Worm (Caenorhabditis elegans) whole organism, L1 larva: ENCODE data around the gene Y48B6A.13.
A peak's percentile ranks its signal among the peaks of the same experiment; 100 is the strongest.

Experiments used
- F16B12.6 ChIP-seq: fragments of 150-350 bp; optimal IDR thresholded peaks from 2 replicates; lab custom pipeline; 2014; ENCODE audit warnings: missing biosample characterization, missing genetic modification characterization
- Y116A8C.19 ChIP-seq: sonication (generic microtip); optimal IDR thresholded peaks from 2 replicates; lab custom pipeline; 2016; ENCODE audit warnings: missing compliant biosample characterization, missing genetic modification characterization, borderline replicate concordance
- aha-1 ChIP-seq: fragments of 150-350 bp; optimal IDR thresholded peaks from 2 replicates; lab custom pipeline; 2014; ENCODE audit warnings: missing biosample characterization, missing genetic modification characterization
- ama-1 ChIP-seq: fragments of 150-350 bp; optimal IDR thresholded peaks from 2 replicates; lab custom pipeline; 2014
- blmp-1 ChIP-seq: fragments of 150-350 bp; optimal IDR thresholded peaks from 2 replicates; lab custom pipeline; 2014; ENCODE audit warnings: missing biosample characterization, missing genetic modification characterization
- ceh-63 ChIP-seq: fragments of 200-800 bp; sonication (Bioruptor generic); optimal IDR thresholded peaks from 2 replicates; lab custom pipeline; 2018; ENCODE audit warnings: mild to moderate bottlenecking, missing genetic modification characterization, missing compliant biosample characterization
- ceh-8 ChIP-seq: fragments of 200-800 bp; sonication (Bioruptor generic); optimal IDR thresholded peaks from 2 replicates; lab custom pipeline; 2018; ENCODE audit warnings: mild to moderate bottlenecking, missing genetic modification characterization, moderate library complexity, missing compliant biosample characterization
- ceh-82 ChIP-seq, 3 experiments: fragments of 150-350 bp in 1 of 3; sonication (generic microtip) in 2 of 3; optimal IDR thresholded peaks; 2 replicates each; lab custom pipeline; 2014 to 2017; ENCODE audit warnings: missing biosample characterization in 3 of 3, missing genetic modification characterization in 3 of 3
- dpl-1 ChIP-seq, 3 experiments: fragments of 150-350 bp in 2 of 3; sonication (generic microtip) in 1 of 3; optimal IDR thresholded peaks; 2 replicates each; lab custom pipeline; 2014 to 2017; ENCODE audit warnings: missing biosample characterization in 3 of 3, missing genetic modification characterization in 3 of 3, missing genetic modification reagents in 3 of 3
- efl-3 ChIP-seq: fragments of 200-800 bp; sonication (Bioruptor generic); optimal IDR thresholded peaks from 2 replicates; lab custom pipeline; 2018; ENCODE audit warnings: mild to moderate bottlenecking, missing genetic modification characterization, missing compliant biosample characterization
- egl-13 ChIP-seq: sonication (generic microtip); optimal IDR thresholded peaks from 2 replicates; lab custom pipeline; 2016; ENCODE audit warnings: missing genotype, missing genetic modification reagents, missing genetic modification characterization, missing compliant biosample characterization
- egl-27 ChIP-seq, 2 experiments: fragments of 150-350 bp in 1 of 2; sonication (generic microtip); optimal IDR thresholded peaks; 3 replicates each; lab custom pipeline; 2017 to 2018; ENCODE audit warnings: missing biosample characterization in 2 of 2, missing genetic modification characterization in 2 of 2, missing genetic modification reagents in 2 of 2
- ets-5 ChIP-seq: fragments of 200-800 bp; sonication (Bioruptor generic); IDR thresholded peaks from 2 replicates; pipeline ENCODE4 v1.3.6; 2022; ENCODE audit warnings: missing genetic modification characterization, missing compliant biosample characterization
- fkh-10 ChIP-seq: sonication (generic microtip); optimal IDR thresholded peaks from 2 replicates; lab custom pipeline; 2017; ENCODE audit warnings: missing biosample characterization, missing genetic modification reagents, missing genetic modification characterization
- fkh-8 ChIP-seq: sonication (generic microtip); optimal IDR thresholded peaks from 2 replicates; lab custom pipeline; 2016; ENCODE audit warnings: mild to moderate bottlenecking, missing genetic modification characterization, missing compliant biosample characterization
- hlh-17 ChIP-seq: fragments of 200-800 bp; sonication (Bioruptor generic); optimal IDR thresholded peaks from 2 replicates; lab custom pipeline; 2018; ENCODE audit warnings: missing genetic modification characterization, mild to moderate bottlenecking, missing compliant biosample characterization, moderate library complexity, borderline replicate concordance
- hpl-2 ChIP-seq: fragments of 150-350 bp; optimal IDR thresholded peaks from 2 replicates; lab custom pipeline; 2014; ENCODE audit warnings: missing biosample characterization, missing genetic modification reagents, missing genetic modification characterization
- irx-1 ChIP-seq: sonication (generic microtip); optimal IDR thresholded peaks from 2 replicates; lab custom pipeline; 2016; ENCODE audit warnings: missing genetic modification characterization, missing compliant biosample characterization
- isw-1 ChIP-seq: fragments of 200-800 bp; sonication (Bioruptor generic); IDR thresholded peaks from 2 replicates; pipeline ENCODE4 v1.3.6; 2022; ENCODE audit warnings: missing genetic modification characterization, missing compliant biosample characterization
- jun-1 ChIP-seq: fragments of 150-350 bp; optimal IDR thresholded peaks from 2 replicates; lab custom pipeline; 2014; ENCODE audit warnings: missing biosample characterization, missing genetic modification reagents, missing genetic modification characterization
- lin-13 ChIP-seq: fragments of 150-350 bp; optimal IDR thresholded peaks from 2 replicates; lab custom pipeline; 2014; ENCODE audit warnings: missing biosample characterization, missing genetic modification reagents, missing genetic modification characterization
- lin-14 ChIP-seq: fragments of 200-800 bp; sonication (Bioruptor generic); optimal IDR thresholded peaks from 2 replicates; lab custom pipeline; 2018; ENCODE audit warnings: mild to moderate bottlenecking, missing genetic modification characterization, moderate library complexity, missing compliant biosample characterization
- lin-35 ChIP-seq, 2 experiments: fragments of 150-350 bp; optimal IDR thresholded peaks; 2 replicates each; lab custom pipeline; 2014; ENCODE audit warnings: missing biosample characterization in 2 of 2, missing genetic modification characterization in 2 of 2, missing genetic modification reagents in 2 of 2
- lin-39 ChIP-seq: fragments of 150-350 bp; optimal IDR thresholded peaks from 2 replicates; lab custom pipeline; 2014; ENCODE audit warnings: missing biosample characterization, missing genetic modification reagents, missing genetic modification characterization
- lir-3 ChIP-seq: sonication (generic microtip); optimal IDR thresholded peaks from 2 replicates; lab custom pipeline; 2016; ENCODE audit warnings: mild to moderate bottlenecking, missing genetic modification characterization, moderate library complexity, missing compliant biosample characterization; ENCODE audit not compliant: poor library complexity
- lsy-2 ChIP-seq, 2 experiments: fragments of 150-350 bp; optimal IDR thresholded peaks; 2 replicates each; lab custom pipeline; 2014; ENCODE audit warnings: missing biosample characterization in 2 of 2, missing genetic modification characterization in 2 of 2
- mab-9 ChIP-seq: fragments of 200-800 bp; sonication (Bioruptor generic); IDR thresholded peaks from 2 replicates; pipeline ENCODE4 v1.3.6; 2022; ENCODE audit warnings: missing genetic modification reagents, missing genetic modification characterization, missing compliant biosample characterization
- nhr-11 ChIP-seq: fragments of 150-350 bp; optimal IDR thresholded peaks from 2 replicates; lab custom pipeline; 2014; ENCODE audit warnings: missing biosample characterization, missing genetic modification characterization
- nhr-12 ChIP-seq: sonication (generic microtip); optimal IDR thresholded peaks from 2 replicates; lab custom pipeline; 2017; ENCODE audit warnings: missing biosample characterization, missing genetic modification characterization
- nhr-20 ChIP-seq: sonication (generic microtip); optimal IDR thresholded peaks from 2 replicates; lab custom pipeline; 2016; ENCODE audit warnings: mild to moderate bottlenecking, missing genetic modification characterization, missing compliant biosample characterization
- nhr-237 ChIP-seq: fragments of 150-350 bp; optimal IDR thresholded peaks from 2 replicates; lab custom pipeline; 2014; ENCODE audit warnings: missing biosample characterization, missing genetic modification characterization
- nhr-71 ChIP-seq: sonication (generic microtip); optimal IDR thresholded peaks from 2 replicates; lab custom pipeline; 2016; ENCODE audit warnings: mild to moderate bottlenecking, missing genetic modification characterization, moderate library complexity, missing compliant biosample characterization
- nhr-77 ChIP-seq: fragments of 150-350 bp; optimal IDR thresholded peaks from 2 replicates; lab custom pipeline; 2014; ENCODE audit warnings: missing biosample characterization, missing genetic modification characterization
- nhr-85 ChIP-seq: sonication (generic microtip); peaks from one replicate; lab custom pipeline; 2016; ENCODE audit warnings: missing genetic modification characterization, inconsistent platforms, missing compliant biosample characterization
- nhr-90 ChIP-seq: sonication (generic microtip); optimal IDR thresholded peaks from 2 replicates; lab custom pipeline; 2016; ENCODE audit warnings: mild to moderate bottlenecking, missing genetic modification characterization, missing compliant biosample characterization; ENCODE audit not compliant: poor library complexity
- pag-3 ChIP-seq: sonication (generic microtip); optimal IDR thresholded peaks from 2 replicates; lab custom pipeline; 2017; ENCODE audit warnings: missing genetic modification characterization, mild to moderate bottlenecking, missing compliant biosample characterization, antibody characterized with exemption, borderline replicate concordance; ENCODE audit not compliant: insufficient read depth
- snpc-4 ChIP-seq: fragments of 150-350 bp; optimal IDR thresholded peaks from 2 replicates; lab custom pipeline; 2014; ENCODE audit warnings: missing biosample characterization, missing genetic modification characterization
- snu-23 ChIP-seq: sonication (generic microtip); optimal IDR thresholded peaks from 2 replicates; lab custom pipeline; 2016; ENCODE audit warnings: missing genetic modification characterization, missing compliant biosample characterization
- sox-4 ChIP-seq: sonication (generic microtip); optimal IDR thresholded peaks from 2 replicates; lab custom pipeline; 2016; ENCODE audit warnings: missing genetic modification characterization, missing compliant biosample characterization
- sptf-1 ChIP-seq: fragments of 150-350 bp; optimal IDR thresholded peaks from 2 replicates; lab custom pipeline; 2014; ENCODE audit warnings: missing biosample characterization, missing genetic modification characterization
- sup-37 ChIP-seq: fragments of 200-800 bp; sonication (Bioruptor generic); optimal IDR thresholded peaks from 2 replicates; lab custom pipeline; 2018; ENCODE audit warnings: mild to moderate bottlenecking, missing genetic modification characterization, missing compliant biosample characterization
- swsn-7 ChIP-seq: sonication (generic microtip); optimal IDR thresholded peaks from 2 replicates; lab custom pipeline; 2016; ENCODE audit warnings: missing genetic modification characterization, missing compliant biosample characterization
- tlp-1 ChIP-seq: fragments of 150-350 bp; optimal IDR thresholded peaks from 2 replicates; lab custom pipeline; 2014; ENCODE audit warnings: missing biosample characterization, missing genetic modification characterization
- unc-130 ChIP-seq: fragments of 150-350 bp; optimal IDR thresholded peaks from 2 replicates; lab custom pipeline; 2017; ENCODE audit warnings: missing biosample characterization, missing genetic modification characterization, inconsistent platforms
- unc-30 ChIP-seq: sonication (generic microtip); optimal IDR thresholded peaks from 2 replicates; lab custom pipeline; 2017; ENCODE audit warnings: missing biosample characterization, missing genetic modification characterization
- vab-15 ChIP-seq: sonication (generic microtip); optimal IDR thresholded peaks from 2 replicates; lab custom pipeline; 2017; ENCODE audit warnings: missing genotype, mild to moderate bottlenecking, missing genetic modification characterization, missing compliant biosample characterization
- xbp-1 ChIP-seq: sonication (generic microtip); optimal IDR thresholded peaks from 2 replicates; lab custom pipeline; 2016; ENCODE audit warnings: missing genetic modification characterization, missing compliant biosample characterization
- zag-1 ChIP-seq: fragments of 150-350 bp; optimal IDR thresholded peaks from 2 replicates; lab custom pipeline; 2014; ENCODE audit warnings: missing biosample characterization, missing genetic modification characterization
- zip-4 ChIP-seq: fragments of 200-800 bp; sonication (Bioruptor generic); optimal IDR thresholded peaks from 2 replicates; lab custom pipeline; 2018; ENCODE audit warnings: mild to moderate bottlenecking, missing genetic modification characterization, moderate library complexity, missing compliant biosample characterization
- ztf-11 ChIP-seq, 2 experiments: sonication (generic microtip); optimal IDR thresholded peaks; 2 replicates each; lab custom pipeline; 2016 to 2017; ENCODE audit warnings: missing genetic modification characterization in 2 of 2, missing biosample characterization in 1 of 2, missing compliant biosample characterization in 1 of 2
- ztf-4 ChIP-seq: fragments of 150-350 bp; optimal IDR thresholded peaks from 2 replicates; lab custom pipeline; 2014; ENCODE audit warnings: missing biosample characterization, missing genetic modification characterization

The Y48B6A.13 gene

ce11 chrII:14244457-14245254 is 18.6 kb upstream of the Y48B6A.13 start:
- TF ChIP-seq aha-1: peak; percentile 53
- peak; percentile 85 for TF ChIP-seq lin-14 (GFP tag; lab: Kevin White, UChicago)
- TF ChIP-seq lin-35 (GFP tag; optimal IDR thresholded peaks at IDR 0.05; lab: Kevin White, UChicago): peak; percentile 72
- peak; percentile 56 for TF ChIP-seq swsn-7 (tag; lab: Kevin White, UChicago)
- peak; percentile 46 for TF ChIP-seq nhr-77 (tag; lab: Kevin White, UChicago)
- peak; percentile 29 for TF ChIP-seq nhr-237
- TF ChIP-seq ceh-8 (GFP tag; lab: Kevin White, UChicago): no peak
- no peak for TF ChIP-seq hpl-2 (GFP tag; lab: Kevin White, UChicago)
- TF ChIP-seq snu-23 (GFP tag; lab: Kevin White, UChicago): peak; percentile 76
- no peak for TF ChIP-seq unc-130 (tag; lab: Kevin White, UChicago)
- peak; percentile 50 for TF ChIP-seq jun-1 (tag; lab: Kevin White, UChicago)
- TF ChIP-seq hlh-17: no peak
- no peak for TF ChIP-seq nhr-11 (tag; lab: Kevin White, UChicago)
- TF ChIP-seq zip-4 (GFP tag; lab: Kevin White, UChicago): no peak
- TF ChIP-seq sptf-1 (tag; lab: Kevin White, UChicago): no peak
- TF ChIP-seq nhr-20 (tag; lab: Kevin White, UChicago): peak; percentile 53
- no peak for TF ChIP-seq efl-3
- peak; percentile 7 for TF ChIP-seq lin-13 (GFP tag; lab: Kevin White, UChicago)
- TF ChIP-seq fkh-10 (GFP tag; lab: Kevin White, UChicago): peak; percentile 23
- TF ChIP-seq zag-1: no peak
- TF ChIP-seq sox-4: no peak
- peak in 2 of 3 experiments; percentile 69 to 81 for TF ChIP-seq ceh-82 (tag; optimal IDR thresholded peaks at IDR 0.05; lab: Kevin White, UChicago)
- no peak for TF ChIP-seq irx-1 (tag; lab: Kevin White, UChicago)
- peak; percentile 56 to 72 for TF ChIP-seq lsy-2 (tag; optimal IDR thresholded peaks at IDR 0.05; lab: Kevin White, UChicago)
- peak; percentile 41 for TF ChIP-seq F16B12.6 (tag; lab: Kevin White, UChicago)
- TF ChIP-seq unc-30 (tag; lab: Kevin White, UChicago): no peak
- TF ChIP-seq egl-13 (tag; lab: Kevin White, UChicago): no peak
- no peak for TF ChIP-seq nhr-12 (tag; lab: Kevin White, UChicago)
- peak; percentile 50 for TF ChIP-seq snpc-4 (tag; lab: Kevin White, UChicago)
- TF ChIP-seq isw-1 (GFP tag; lab: Robert Waterston, UW): no peak; the same call in 1 of the 2 replicates
- TF ChIP-seq ets-5 (GFP tag; lab: Robert Waterston, UW): no peak
- peak; percentile 97 for TF ChIP-seq blmp-1 (tag; lab: Kevin White, UChicago)
- TF ChIP-seq lin-39 (tag; lab: Kevin White, UChicago): no peak
- no peak for TF ChIP-seq pag-3
- TF ChIP-seq xbp-1: peak; percentile 27
- no peak for TF ChIP-seq ztf-11 (tag; optimal IDR thresholded peaks at IDR 0.05; lab: Kevin White, UChicago)
- TF ChIP-seq mab-9 (GFP tag; lab: Robert Waterston, UW): no peak
- TF ChIP-seq egl-27 (tag; optimal IDR thresholded peaks at IDR 0.05; lab: Kevin White, UChicago): no peak
- TF ChIP-seq fkh-8 (tag; lab: Kevin White, UChicago): peak; percentile 58
- TF ChIP-seq nhr-90 (tag; lab: Kevin White, UChicago): no peak
- no peak for TF ChIP-seq vab-15 (tag; lab: Kevin White, UChicago)
- no peak for TF ChIP-seq lir-3 (tag; lab: Kevin White, UChicago)
- TF ChIP-seq ama-1 (lab: Kevin White, UChicago): no peak
- TF ChIP-seq dpl-1 (GFP tag; optimal IDR thresholded peaks at IDR 0.05; lab: Kevin White, UChicago): peak; percentile 60 to 69 (median 63)
- TF ChIP-seq tlp-1 (tag; lab: Kevin White, UChicago): no peak
- TF ChIP-seq ceh-63 (GFP tag; lab: Kevin White, UChicago): no peak
- TF ChIP-seq sup-37 (GFP tag; lab: Kevin White, UChicago): no peak
- TF ChIP-seq nhr-85 (tag; lab: Kevin White, UChicago): peak; percentile 12
- TF ChIP-seq ztf-4 (tag; lab: Kevin White, UChicago): no peak
- no peak for TF ChIP-seq Y116A8C.19 (tag; lab: Kevin White, UChicago)
- TF ChIP-seq nhr-71: peak; percentile 80
